Fruit fly (Drosophila melanogaster) S2 (cell line): ENCODE measurements around the gene Tig.

Experiments used
- CG8478 ChIP-seq: fragments of >200 bp; optimal IDR thresholded peaks from 2 replicates; lab custom pipeline; 2018
- CTCF ChIP-seq, 2 experiments: fragments of >200 bp; optimal IDR thresholded peaks; 2 replicates each; lab custom pipeline; 2018

dm6 chr2L:6366924-6367323 is 56.2 kb downstream of the Tig start:
- no peak for TF ChIP-seq CTCF (optimal IDR thresholded peaks at IDR 0.05; lab: Kevin White, UChicago)
- no peak for TF ChIP-seq CG8478 (lab: Kevin White, UChicago)
